Worm (Caenorhabditis elegans) whole organism, midembryonic: ENCODE results near the gene Y97E10AR.1.

Source experiments
- T22C8.4 ChIP-seq: fragments of 200-800 bp; sonication (Bioruptor generic); IDR thresholded peaks from 2 replicates; pipeline ENCODE4 v1.3.6; 2022; ENCODE audit warnings: missing genetic modification characterization, missing compliant biosample characterization
- cog-1 ChIP-seq: sonication (generic microtip); optimal IDR thresholded peaks from 2 replicates; lab custom pipeline; 2016; ENCODE audit warnings: missing genetic modification characterization, missing compliant biosample characterization
- flt-1 ChIP-seq: fragments of 200-800 bp; sonication (Bioruptor generic); IDR thresholded peaks from 2 replicates; pipeline ENCODE4 v1.3.6; 2022; ENCODE audit warnings: missing genetic modification characterization, missing compliant biosample characterization
- klf-2 ChIP-seq: fragments of 200-800 bp; sonication (Bioruptor generic); conservative IDR thresholded peaks from 2 replicates; pipeline ENCODE4 v1.3.6; 2022; ENCODE audit warnings: missing genetic modification reagents, missing genetic modification characterization, missing compliant biosample characterization
- med-1 ChIP-seq: sonication (generic microtip); optimal IDR thresholded peaks from 2 replicates; lab custom pipeline; 2017; ENCODE audit warnings: missing genetic modification characterization, mild to moderate bottlenecking, missing compliant biosample characterization, antibody characterized with exemption, missing genetic modification reagents; ENCODE audit not compliant: insufficient read depth
- ref-1 ChIP-seq: fragments of 200-800 bp; sonication (Bioruptor generic); conservative IDR thresholded peaks from 2 replicates; pipeline ENCODE4 v1.3.6; 2022; ENCODE audit warnings: missing genetic modification reagents, missing genetic modification characterization, missing compliant biosample characterization
- tab-1 ChIP-seq: fragments of 200-800 bp; sonication (Bioruptor generic); IDR thresholded peaks from 2 replicates; pipeline ENCODE4 v1.3.6; 2022; ENCODE audit warnings: missing genetic modification characterization, missing compliant biosample characterization
- ztf-23 ChIP-seq: fragments of 200-800 bp; sonication (Bioruptor generic); IDR thresholded peaks from 2 replicates; pipeline ENCODE4 v1.3.6; 2022; ENCODE audit warnings: missing genetic modification reagents, missing genetic modification characterization, missing compliant biosample characterization
- ztf-29 ChIP-seq: fragments of 200-800 bp; sonication (Bioruptor generic); IDR thresholded peaks from 2 replicates; pipeline ENCODE4 v1.3.6; 2022; ENCODE audit warnings: missing genetic modification reagents, missing genetic modification characterization, missing compliant biosample characterization

Y97E10AR.1 gene

ce11 chrV:8050811-8051210, 49.5 kb downstream of the Y97E10AR.1 start, which contains the start of gene col-43:
Gene col-43 (minus strand): TSS chrV:8050911.
- TF ChIP-seq med-1 (GFP tag; lab: Kevin White, UChicago) (no peak), ztf-23 (GFP tag; lab: Robert Waterston, UW) (no peak), cog-1 (tag; lab: Kevin White, UChicago) (no peak), klf-2 (no peak), ref-1 (no peak), flt-1 (GFP tag; lab: Robert Waterston, UW) (no peak), ztf-29 (GFP tag; lab: Robert Waterston, UW) (no peak), T22C8.4 (no peak), tab-1 (GFP tag; lab: Robert Waterston, UW) (no peak)

DNA sequence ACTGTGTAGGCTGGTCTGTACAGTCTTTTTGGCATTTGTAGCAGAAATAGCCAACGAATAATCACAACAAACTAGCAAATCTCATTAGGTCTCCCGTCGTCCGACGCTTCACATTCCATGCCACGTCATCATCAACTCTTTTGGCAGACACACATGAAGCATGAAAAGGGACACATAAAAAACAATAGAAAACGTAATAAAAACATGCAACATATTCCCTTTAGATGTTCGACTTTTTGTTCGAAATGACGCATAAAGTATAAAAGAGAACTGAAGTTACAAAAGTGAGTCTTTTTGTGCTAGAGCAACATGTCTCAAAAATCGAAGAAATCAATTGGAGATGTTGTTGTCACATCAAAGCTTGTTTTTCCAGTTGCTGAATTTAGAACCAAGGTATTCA, 50.6 kb downstream of the Y97E10AR.1 start, which contains the start of gene sth-1:
TSS of gene sth-1 (plus strand) at position 301 of the 400 bp plus-strand sequence.
- TF ChIP-seq med-1 (GFP tag; lab: Kevin White, UChicago) (no peak), cog-1 (tag; lab: Kevin White, UChicago) (no peak), tab-1 (GFP tag; lab: Robert Waterston, UW) (no peak), klf-2 (no peak), ztf-29 (GFP tag; lab: Robert Waterston, UW) (no peak), ref-1 (no peak), ztf-23 (GFP tag; lab: Robert Waterston, UW) (no peak)

- TF ChIP-seq ztf-29 (GFP tag; lab: Robert Waterston, UW) (no peak), med-1 (GFP tag; lab: Kevin White, UChicago) (no peak), tab-1 (GFP tag; lab: Robert Waterston, UW) (no peak), T22C8.4 (no peak), ztf-23 (GFP tag; lab: Robert Waterston, UW) (no peak), cog-1 (tag; lab: Kevin White, UChicago) (no peak), flt-1 (GFP tag; lab: Robert Waterston, UW) (no peak), ref-1 (no peak), klf-2 (no peak)
These were observed 52.9 kb downstream of the Y97E10AR.1 start, which contains the start of gene ZC513.2 for ce11 chrV:8054130-8054529. Gene ZC513.2 (plus strand): TSS chrV:8054430.
